Worm (Caenorhabditis elegans): ENCODE results near the gene cwp-2.

The cwp-2 gene

ce11 chrV:4842544-4842943 is at the start of gene cwp-2, which contains the start of gene cwp-3:
cwp-2 (minus strand) TSS chrV:4842644.
cwp-3 (plus strand) TSS chrV:4842836.
- TF ChIP-seq nhr-11 (tag; optimal IDR thresholded peaks at IDR 0.05), result no peak
- no peak for TF ChIP-seq K09A11.1 (tag; optimal IDR thresholded peaks at IDR 0.05; ENCODE audit: insufficient read depth)
- TF ChIP-seq ets-4 (tag; optimal IDR thresholded peaks at IDR 0.05), result no peak
- no peak for TF ChIP-seq sdc-2 (tag; optimal IDR thresholded peaks at IDR 0.05)
- no peak for TF ChIP-seq ceh-24 (tag; optimal IDR thresholded peaks at IDR 0.05)
- TF ChIP-seq nhr-232 (tag; optimal IDR thresholded peaks at IDR 0.05), result no peak
- no peak for TF ChIP-seq hlh-6 (tag; optimal IDR thresholded peaks at IDR 0.05)
- TF ChIP-seq lim-6 (tag; optimal IDR thresholded peaks at IDR 0.05), result no peak
- no peak for TF ChIP-seq gmeb-2 (tag; optimal IDR thresholded peaks at IDR 0.05)
- TF ChIP-seq fkh-10 (GFP tag; optimal IDR thresholded peaks at IDR 0.05), result no peak
- TF ChIP-seq che-1 (tag; optimal IDR thresholded peaks at IDR 0.05), result no peak
- TF ChIP-seq hlh-13 (GFP tag; optimal IDR thresholded peaks at IDR 0.05), result no peak
- no peak for TF ChIP-seq pha-4 (tag; optimal IDR thresholded peaks at IDR 0.05)
- TF ChIP-seq ceh-9 (tag; optimal IDR thresholded peaks at IDR 0.05), result no peak
- no peak for TF ChIP-seq odd-2 (tag; optimal IDR thresholded peaks at IDR 0.05)
- no peak for TF ChIP-seq ceh-48 (tag; optimal IDR thresholded peaks at IDR 0.05)

- TF ChIP-seq K09A11.1 (tag; optimal IDR thresholded peaks at IDR 0.05; ENCODE audit: insufficient read depth) (no peak), ceh-6 (GFP tag; optimal IDR thresholded peaks at IDR 0.05) (no peak)
Measured at ce11 chrV:4891305-4891704, 48.9 kb upstream of the cwp-2 start.

DNA sequence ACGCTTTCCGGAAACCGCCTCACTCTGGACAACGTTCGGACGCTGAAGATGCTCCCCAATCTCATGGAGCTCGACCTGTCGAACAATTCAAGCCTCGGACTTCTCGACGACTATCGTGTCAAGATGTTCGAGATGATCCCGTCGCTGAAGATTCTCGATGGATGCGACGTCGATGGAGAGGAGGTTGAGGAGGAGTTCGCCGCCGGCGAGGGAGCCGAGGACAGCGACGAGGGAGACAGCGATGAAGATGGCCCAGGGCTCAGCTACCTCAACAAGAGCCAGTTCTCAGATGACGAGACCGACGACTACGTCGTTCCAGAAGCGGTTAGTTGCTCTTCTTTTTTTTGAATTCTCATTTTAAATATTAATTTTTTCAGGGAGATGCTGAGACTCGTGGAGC is 48.3 kb upstream of the cwp-2 start:
- TF ChIP-seq sox-2 (GFP tag; IDR thresholded peaks at IDR 0.05) (no peak), fkh-6 (tag; optimal IDR thresholded peaks at IDR 0.05) (no peak)

DNA sequence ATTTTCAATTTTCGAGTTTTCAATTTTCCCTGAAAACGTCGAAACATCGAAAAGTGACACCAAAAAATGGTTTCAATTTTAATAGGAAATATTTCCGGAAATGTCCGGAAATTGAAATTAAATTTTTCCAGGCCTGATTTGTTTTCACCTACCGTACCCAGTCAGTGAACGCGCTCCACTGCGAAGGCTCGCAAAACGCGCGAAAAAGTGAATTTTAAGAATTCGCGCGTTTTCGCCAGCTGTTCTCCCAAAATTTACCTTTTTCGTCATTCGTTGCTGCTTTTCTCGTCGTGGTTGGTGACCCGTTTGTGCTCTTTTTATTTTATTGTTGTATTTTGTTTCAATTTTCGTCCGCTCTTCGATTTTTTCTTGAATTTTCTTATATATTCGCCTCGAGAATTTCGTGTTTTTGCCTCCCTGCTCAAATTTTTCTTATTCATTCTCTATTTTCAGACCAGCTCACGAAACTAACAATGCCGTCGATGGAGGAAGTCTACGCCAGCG is 47.6 kb upstream of the cwp-2 start, which contains the start of gene T19H12.2:
Gene T19H12.2 (plus strand): TSS at position 454 of the 504 bp plus-strand sequence.
- TF ChIP-seq lin-11 (tag; optimal IDR thresholded peaks at IDR 0.05) (no peak), hlh-30 (tag; optimal IDR thresholded peaks at IDR 0.05; ENCODE audit: insufficient read depth) (no peak), ttx-3 (tag; optimal IDR thresholded peaks at IDR 0.05) (no peak), pax-1 (tag; optimal IDR thresholded peaks at IDR 0.05) (no peak), fax-1 (tag; optimal IDR thresholded peaks at IDR 0.05) (no peak), C38D4.7 (GFP tag; optimal IDR thresholded peaks at IDR 0.05) (no peak), nhr-232 (tag; optimal IDR thresholded peaks at IDR 0.05) (no peak), ceh-48 (tag; optimal IDR thresholded peaks at IDR 0.05) (no peak)

DNA sequence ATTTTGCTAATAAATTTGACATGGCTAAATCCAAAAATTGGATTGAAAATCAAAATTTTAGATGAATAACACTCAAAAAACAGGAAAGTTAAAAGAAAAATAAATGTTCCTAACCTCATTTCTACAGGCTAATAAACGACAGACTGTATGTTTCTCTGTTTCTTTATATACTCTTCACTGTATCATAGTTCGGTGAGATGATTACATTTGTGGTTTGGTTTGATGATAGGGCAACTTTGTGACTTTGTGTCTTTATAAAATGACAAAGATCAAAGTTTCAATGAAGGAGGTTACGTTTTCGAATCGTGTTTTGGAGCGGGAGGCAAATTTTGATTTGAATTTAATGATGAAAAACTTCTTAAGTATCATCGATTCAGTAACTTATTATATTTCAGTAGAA is 47.0 kb upstream of the cwp-2 start, which contains the start of gene ugt-12:
Gene ugt-12 (minus strand): TSS at position 153 of the 400 bp plus-strand sequence.
- TF ChIP-seq hlh-15 (tag; optimal IDR thresholded peaks at IDR 0.05) (no peak), fkh-10 (GFP tag; optimal IDR thresholded peaks at IDR 0.05) (no peak), unc-3 (GFP tag; conservative IDR thresholded peaks at IDR 0.05) (no peak), unc-3 (tag; optimal IDR thresholded peaks at IDR 0.05) (no peak), hlh-13 (GFP tag; optimal IDR thresholded peaks at IDR 0.05) (no peak), pha-4 (tag; optimal IDR thresholded peaks at IDR 0.05) (no peak), C08G9.2 (tag; optimal IDR thresholded peaks at IDR 0.05) (no peak), pqm-1 (tag; optimal IDR thresholded peaks at IDR 0.05) (no peak), gmeb-2 (tag; optimal IDR thresholded peaks at IDR 0.05) (no peak), ceh-22 (tag; optimal IDR thresholded peaks at IDR 0.05) (no peak), pha-2 (tag; optimal IDR thresholded peaks at IDR 0.05) (no peak), hlh-30 (tag; optimal IDR thresholded peaks at IDR 0.05; ENCODE audit: insufficient read depth) (no peak), elt-2 (tag; optimal IDR thresholded peaks at IDR 0.05) (no peak), K09A11.1 (tag; optimal IDR thresholded peaks at IDR 0.05; ENCODE audit: insufficient read depth) (no peak), ceh-45 (GFP tag; IDR thresholded peaks at IDR 0.05) (no peak), C38D4.7 (GFP tag; optimal IDR thresholded peaks at IDR 0.05) (no peak), ceh-30 (tag; optimal IDR thresholded peaks at IDR 0.05) (no peak), pros-1 (tag; optimal IDR thresholded peaks at IDR 0.05) (no peak), dmd-4 (tag; optimal IDR thresholded peaks at IDR 0.05; ENCODE audit: borderline replicate concordance) (no peak)

Measured in whole organism, late embryonic.